Worm (Caenorhabditis elegans): Measurements from ENCODE around the gene K07C11.10.
A peak's percentile ranks its signal among the peaks of the same experiment; 100 is the strongest.

The K07C11.10 gene

DNA sequence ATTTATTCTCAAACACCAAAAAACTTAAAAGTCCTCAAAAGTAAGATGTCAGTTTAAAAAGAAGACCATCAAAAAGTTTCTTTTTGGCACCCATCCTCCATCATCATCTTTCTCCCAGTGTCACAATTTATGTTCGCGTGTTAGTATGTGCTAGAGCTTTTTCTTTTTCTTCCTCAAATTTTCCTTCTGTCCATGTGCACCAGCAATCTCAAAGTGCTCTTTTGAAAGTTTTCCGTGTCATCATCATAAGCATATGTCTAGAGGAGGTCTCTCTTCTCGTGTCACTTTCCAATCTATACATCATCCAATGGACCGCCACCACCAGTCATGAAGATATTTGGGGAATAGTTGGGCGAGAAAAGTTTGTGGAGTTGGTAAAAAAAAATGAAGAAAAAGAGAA, 24.4 kb upstream of the K07C11.10 start:
- TF ChIP-seq R02D3.7 (tag; optimal IDR thresholded peaks at IDR 0.05) (no peak), nhr-23 (tag; optimal IDR thresholded peaks at IDR 0.05) (no peak), crh-2 (tag; optimal IDR thresholded peaks at IDR 0.05) (no peak), ztf-4 (tag; optimal IDR thresholded peaks at IDR 0.05) (no peak), C34F6.9 (tag; optimal IDR thresholded peaks at IDR 0.05) (peak; percentile 16), mdl-1 (tag; optimal IDR thresholded peaks at IDR 0.05) (no peak), nhr-129 (tag; optimal IDR thresholded peaks at IDR 0.05) (peak; percentile 18)

DNA sequence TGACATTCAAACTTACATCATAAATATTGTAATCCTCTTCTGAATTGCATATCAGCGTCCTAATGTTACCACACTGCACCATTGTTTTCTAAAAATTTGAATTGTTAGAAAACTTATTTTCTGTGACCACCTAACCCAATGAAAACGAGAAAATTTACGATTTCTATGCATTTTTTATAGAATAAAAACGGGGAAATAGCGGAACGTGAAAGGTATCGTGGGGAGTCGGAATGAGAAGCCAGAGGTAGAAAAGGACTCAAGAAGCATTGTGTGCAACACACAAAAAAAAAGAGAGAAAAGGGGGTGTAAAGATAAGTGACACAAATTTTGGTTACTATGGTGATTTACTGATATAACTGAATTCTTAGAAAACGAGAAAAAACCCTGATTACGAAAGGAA, 23.5 kb upstream of the K07C11.10 start, which contains the start of gene C16D9.6:
Gene C16D9.6, minus strand, starts transcription at position 101 of the 400 bp plus-strand sequence.
- TF ChIP-seq ztf-4 (tag; optimal IDR thresholded peaks at IDR 0.05) (no peak), elt-3 (tag; optimal IDR thresholded peaks at IDR 0.05) (no peak), sma-3 (GFP tag; optimal IDR thresholded peaks at IDR 0.05) (no peak), unc-62 (GFP tag; optimal IDR thresholded peaks at IDR 0.05) (no peak), zag-1 (tag; optimal IDR thresholded peaks at IDR 0.05) (no peak), mdl-1 (tag; optimal IDR thresholded peaks at IDR 0.05) (no peak), fos-1 (tag; optimal IDR thresholded peaks at IDR 0.05) (no peak), ama-1 (optimal IDR thresholded peaks at IDR 0.05) (no peak), nhr-10 (tag; optimal IDR thresholded peaks at IDR 0.05) (no peak), ZK546.5 (tag; optimal IDR thresholded peaks at IDR 0.05) (no peak), nhr-25 (tag; optimal IDR thresholded peaks at IDR 0.05) (no peak)

DNA sequence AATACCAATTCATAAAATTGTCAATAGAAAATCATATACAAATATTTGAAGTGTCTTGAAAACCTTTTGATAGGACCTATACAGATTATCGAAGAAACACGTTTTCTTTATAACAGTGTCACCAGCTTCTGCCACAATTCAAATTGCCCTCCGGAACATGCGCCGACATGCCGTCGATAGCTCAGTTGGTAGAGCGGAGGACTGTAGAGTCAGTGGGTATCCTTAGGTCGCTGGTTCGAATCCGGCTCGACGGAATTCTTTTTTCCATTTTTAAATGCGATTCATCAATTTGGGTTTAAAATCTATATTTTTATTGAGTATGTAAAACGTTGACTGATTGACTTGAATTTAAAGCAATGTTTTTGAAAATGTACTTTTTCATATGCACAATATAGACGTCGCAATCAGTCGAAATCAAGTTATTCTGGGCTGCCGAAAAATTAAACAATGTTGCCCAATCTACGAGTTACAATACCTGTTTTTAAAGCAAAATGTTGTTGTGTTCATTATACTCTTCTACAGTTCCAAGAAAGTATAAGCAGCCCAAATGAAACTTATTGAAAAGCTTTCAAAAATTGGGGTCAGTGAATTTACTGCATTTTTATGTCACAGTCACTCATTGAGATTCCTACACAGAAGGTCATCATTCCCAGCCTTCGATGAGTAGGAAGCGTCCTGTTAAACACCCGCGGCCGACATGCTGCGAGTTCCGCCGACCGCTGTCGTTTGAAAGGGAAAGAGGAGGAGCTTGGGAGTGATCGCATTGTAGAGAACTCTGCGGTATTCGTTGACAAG, 20.8 kb upstream of the K07C11.10 start:
- peak; percentile 82 for TF ChIP-seq fos-1 (tag; optimal IDR thresholded peaks at IDR 0.05)
- TF ChIP-seq nhr-77 (tag; optimal IDR thresholded peaks at IDR 0.05) = peak; percentile 3
- no peak for TF ChIP-seq unc-39 (tag; optimal IDR thresholded peaks at IDR 0.05)
- no peak for TF ChIP-seq ZK546.5 (tag; optimal IDR thresholded peaks at IDR 0.05)
- TF ChIP-seq dmd-4 (tag; optimal IDR thresholded peaks at IDR 0.05) = no peak
- TF ChIP-seq lsy-2 (tag; optimal IDR thresholded peaks at IDR 0.05) = peak; percentile 46 to 56
- TF ChIP-seq nhr-21 (tag; optimal IDR thresholded peaks at IDR 0.05) = peak; percentile 77
- peak; percentile 19 for TF ChIP-seq mab-5 (tag; optimal IDR thresholded peaks at IDR 0.05)
- TF ChIP-seq unc-55 (GFP tag; optimal IDR thresholded peaks at IDR 0.05) = peak; percentile 10
- TF ChIP-seq ztf-4 (tag; optimal IDR thresholded peaks at IDR 0.05) = peak; percentile 42
- no peak for TF ChIP-seq zag-1 (tag; optimal IDR thresholded peaks at IDR 0.05)
- TF ChIP-seq gmeb-1 (tag; optimal IDR thresholded peaks at IDR 0.05) = peak; percentile 84
- peak; percentile 65 for TF ChIP-seq lin-13 (GFP tag; optimal IDR thresholded peaks at IDR 0.05)
- TF ChIP-seq sma-9 (GFP tag; optimal IDR thresholded peaks at IDR 0.05) = peak; percentile 85
- no peak for TF ChIP-seq sma-9 (tag; optimal IDR thresholded peaks at IDR 0.05)
- TF ChIP-seq Y55F3AM.14 (GFP tag; optimal IDR thresholded peaks at IDR 0.05) = no peak
- peak; percentile 3 for TF ChIP-seq unc-62 (GFP tag; optimal IDR thresholded peaks at IDR 0.05)
- TF ChIP-seq elt-3 (tag; optimal IDR thresholded peaks at IDR 0.05) = no peak
- TF ChIP-seq nhr-129 (tag; optimal IDR thresholded peaks at IDR 0.05) = peak; percentile 51
- TF ChIP-seq skn-1 (tag; optimal IDR thresholded peaks at IDR 0.05) = no peak
- no peak for TF ChIP-seq aly-2 (tag; optimal IDR thresholded peaks at IDR 0.05)
- peak; percentile 17 to 42 for TF ChIP-seq mdl-1 (tag; optimal IDR thresholded peaks at IDR 0.05)
- no peak for TF ChIP-seq ztf-1 (GFP tag; conservative IDR thresholded peaks at IDR 0.05)
- TF ChIP-seq nhr-11 (tag; optimal IDR thresholded peaks at IDR 0.05) = no peak
- peak; percentile 30 for TF ChIP-seq nhr-237 (tag; optimal IDR thresholded peaks at IDR 0.05)
- no peak for TF ChIP-seq blmp-1 (tag; optimal IDR thresholded peaks at IDR 0.05; ENCODE audit: insufficient read depth)
- TF ChIP-seq ceh-16 (tag; optimal IDR thresholded peaks at IDR 0.05) = peak; percentile 2
- peak; percentile 98 for TF ChIP-seq snpc-4 (tag; optimal IDR thresholded peaks at IDR 0.05)
- no peak for TF ChIP-seq nhr-10 (tag; optimal IDR thresholded peaks at IDR 0.05)
- no peak for TF ChIP-seq R02D3.7 (tag; optimal IDR thresholded peaks at IDR 0.05)
- TF ChIP-seq ztf-11 (tag; optimal IDR thresholded peaks at IDR 0.05) = no peak
- peak; percentile 61 for TF ChIP-seq nhr-25 (tag; optimal IDR thresholded peaks at IDR 0.05)
- TF ChIP-seq alr-1 (tag; optimal IDR thresholded peaks at IDR 0.05) = no peak
- TF ChIP-seq lin-11 (tag; optimal IDR thresholded peaks at IDR 0.05) = no peak
- peak; percentile 78 for TF ChIP-seq crh-2 (tag; optimal IDR thresholded peaks at IDR 0.05)
- TF ChIP-seq nhr-6 (tag; optimal IDR thresholded peaks at IDR 0.05) = no peak
- TF ChIP-seq sem-4 (tag; optimal IDR thresholded peaks at IDR 0.05) = peak; percentile 37
- peak; percentile 97 for TF ChIP-seq ama-1 (optimal IDR thresholded peaks at IDR 0.05)
- TF ChIP-seq peb-1 (tag; optimal IDR thresholded peaks at IDR 0.05) = no peak
- no peak for TF ChIP-seq elt-1 (tag; optimal IDR thresholded peaks at IDR 0.05)
- no peak for TF ChIP-seq nhr-23 (tag; optimal IDR thresholded peaks at IDR 0.05)
- TF ChIP-seq ceh-82 (tag; optimal IDR thresholded peaks at IDR 0.05) = no peak
- no peak for TF ChIP-seq mbf-1 (tag; optimal IDR thresholded peaks at IDR 0.05)
- TF ChIP-seq lin-39 (tag; optimal IDR thresholded peaks at IDR 0.05) = no peak
- TF ChIP-seq sma-3 (GFP tag; optimal IDR thresholded peaks at IDR 0.05) = peak; percentile 92
- peak; percentile 68 for TF ChIP-seq F13H6.1 (tag; optimal IDR thresholded peaks at IDR 0.05)
